Fruit fly (Drosophila melanogaster): ENCODE results near the gene Gabat.
A peak's percentile ranks its signal among the peaks of the same experiment; 100 is the strongest.

Gene Gabat

DNA sequence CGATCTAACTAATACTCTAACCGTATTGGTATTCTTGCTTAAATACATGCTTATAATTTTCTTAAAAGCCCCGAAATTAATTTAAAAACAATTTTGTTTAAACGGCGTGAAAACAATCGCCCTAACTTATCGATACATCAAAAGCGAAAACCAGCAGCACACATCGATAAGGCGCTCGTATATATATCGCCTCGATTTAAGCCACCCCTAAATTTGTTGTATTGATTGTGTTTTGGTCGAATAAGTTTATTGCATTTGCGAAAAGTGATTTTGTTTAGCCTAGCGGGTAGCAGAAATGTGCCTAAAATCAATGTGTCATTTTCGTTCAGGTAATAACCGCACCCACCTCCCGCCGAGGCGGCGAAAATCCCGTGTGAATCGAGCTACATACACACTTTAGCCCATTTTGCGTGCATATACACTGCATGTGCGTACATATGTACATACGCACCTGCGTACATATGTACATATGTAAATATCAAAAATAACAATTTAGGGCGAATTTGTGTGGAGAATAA is 8.7 kb downstream of the Gabat start, which contains the start of the genes CG7646 and Nca (continued):
- TF ChIP-seq Oaz (GFP tag; IDR thresholded peaks at IDR 0.05) (no peak), CG1647 (GFP tag; optimal IDR thresholded peaks at IDR 0.05) (no peak), CG16815 (GFP tag; optimal IDR thresholded peaks at IDR 0.05) (no peak), crc (GFP tag; optimal IDR thresholded peaks at IDR 0.05) (no peak), so (GFP tag; IDR thresholded peaks at IDR 0.05) (no peak), CG8359 (GFP tag; optimal IDR thresholded peaks at IDR 0.05; ENCODE audit: borderline replicate concordance) (no peak), Xrp1 (GFP tag; IDR thresholded peaks at IDR 0.05) (no peak), CG8944 (GFP tag; optimal IDR thresholded peaks at IDR 0.05) (no peak), Hand (GFP tag; optimal IDR thresholded peaks at IDR 0.05) (no peak), zfh1 (GFP tag; IDR thresholded peaks at IDR 0.05) (no peak), CG12391 (tag; optimal IDR thresholded peaks at IDR 0.05) (peak; percentile 49), gt (GFP tag; IDR thresholded peaks at IDR 0.05) (no peak), CG3995 (GFP tag; optimal IDR thresholded peaks at IDR 0.05) (peak; percentile 82), CG7745 (tag; optimal IDR thresholded peaks at IDR 0.05) (no peak), Dbx (GFP tag; IDR thresholded peaks at IDR 0.05) (no peak), CG8290 (GFP tag; optimal IDR thresholded peaks at IDR 0.05) (no peak), CG8290 (tag; optimal IDR thresholded peaks at IDR 0.05) (no peak), Adf1 (GFP tag; IDR thresholded peaks at IDR 0.05) (no peak), CG11456 (GFP tag; IDR thresholded peaks at IDR 0.05) (no peak), pum (GFP tag; optimal IDR thresholded peaks at IDR 0.05) (no peak), ken (GFP tag; IDR thresholded peaks at IDR 0.05) (no peak), sqz (GFP tag; optimal IDR thresholded peaks at IDR 0.05) (no peak), CG18764 (GFP tag; optimal IDR thresholded peaks at IDR 0.05) (no peak), CG32767 (GFP tag; IDR thresholded peaks at IDR 0.05) (peak; percentile 78), lola (GFP tag; optimal IDR thresholded peaks at IDR 0.05) (no peak), salm (tag; optimal IDR thresholded peaks at IDR 0.05) (no peak), HmgD (GFP tag; optimal IDR thresholded peaks at IDR 0.05) (no peak), pan (optimal IDR thresholded peaks at IDR 0.05) (no peak), pan (GFP tag; optimal IDR thresholded peaks at IDR 0.05 in 1 of 2, IDR thresholded peaks at IDR 0.05 in 1 of 2) (no peak), Sry-β (GFP tag; optimal IDR thresholded peaks at IDR 0.05) (no peak), nerfin-1 (tag; optimal IDR thresholded peaks at IDR 0.05) (peak; percentile 50), CG17186 (GFP tag; optimal IDR thresholded peaks at IDR 0.05) (peak; percentile 6), CG2202 (tag; optimal IDR thresholded peaks at IDR 0.05) (no peak), pros (GFP tag; optimal IDR thresholded peaks at IDR 0.05) (no peak), D19B (GFP tag; optimal IDR thresholded peaks at IDR 0.05) (no peak), CG12299 (tag; optimal IDR thresholded peaks at IDR 0.05) (no peak), fd96Cb (tag; optimal IDR thresholded peaks at IDR 0.05) (no peak), CG8478 (optimal IDR thresholded peaks at IDR 0.05) (no peak), Opbp (GFP tag; IDR thresholded peaks at IDR 0.05; ENCODE audit: partially characterized antibody) (peak; percentile 94), CG3281 (GFP tag; optimal IDR thresholded peaks at IDR 0.05) (peak; percentile 28), NC2α (GFP tag; optimal IDR thresholded peaks at IDR 0.05) (no peak), Ssrp (tag; optimal IDR thresholded peaks at IDR 0.05) (no peak), Bgb (GFP tag; IDR thresholded peaks at IDR 0.05; ENCODE audit: partially characterized antibody) (peak; percentile 96), row (GFP tag; IDR thresholded peaks at IDR 0.05) (peak; percentile 50; the same call in 1 of the 3 replicates), hkb (optimal IDR thresholded peaks at IDR 0.05) (no peak), hkb (GFP tag; IDR thresholded peaks at IDR 0.05) (no peak), CG7963 (GFP tag; IDR thresholded peaks at IDR 0.05; ENCODE audit: partially characterized antibody) (peak; percentile 91), Atf6 (GFP tag; IDR thresholded peaks at IDR 0.05) (no peak), nmo (GFP tag; optimal IDR thresholded peaks at IDR 0.05) (peak; percentile 37), Poxn (GFP tag; IDR thresholded peaks at IDR 0.05) (no peak), CG7271 (tag; optimal IDR thresholded peaks at IDR 0.05) (no peak), Mad (GFP tag; optimal IDR thresholded peaks at IDR 0.05) (no peak), aop (GFP tag; IDR thresholded peaks at IDR 0.05) (no peak)
